Worm (Caenorhabditis elegans) whole organism, midembryonic: Measurements from ENCODE around the gene evl-18.

Experiments
- T22C8.4 ChIP-seq: fragments of 200-800 bp; sonication (Bioruptor generic); IDR thresholded peaks from 2 replicates; pipeline ENCODE4 v1.3.6; 2022; ENCODE audit warnings: missing genetic modification characterization, missing compliant biosample characterization
- cog-1 ChIP-seq: sonication (generic microtip); optimal IDR thresholded peaks from 2 replicates; lab custom pipeline; 2016; ENCODE audit warnings: missing genetic modification characterization, missing compliant biosample characterization
- flt-1 ChIP-seq: fragments of 200-800 bp; sonication (Bioruptor generic); IDR thresholded peaks from 2 replicates; pipeline ENCODE4 v1.3.6; 2022; ENCODE audit warnings: missing genetic modification characterization, missing compliant biosample characterization
- klf-2 ChIP-seq: fragments of 200-800 bp; sonication (Bioruptor generic); conservative IDR thresholded peaks from 2 replicates; pipeline ENCODE4 v1.3.6; 2022; ENCODE audit warnings: missing genetic modification reagents, missing genetic modification characterization, missing compliant biosample characterization
- med-1 ChIP-seq: sonication (generic microtip); optimal IDR thresholded peaks from 2 replicates; lab custom pipeline; 2017; ENCODE audit warnings: missing genetic modification characterization, mild to moderate bottlenecking, missing compliant biosample characterization, antibody characterized with exemption, missing genetic modification reagents; ENCODE audit not compliant: insufficient read depth

ce11 chrIII:3743367-3743766, 8.5 kb upstream of the evl-18 start:
- TF ChIP-seq cog-1 (tag; lab: Kevin White, UChicago) (no peak), T22C8.4 (GFP tag; lab: Robert Waterston, UW) (no peak), klf-2 (GFP tag; lab: Robert Waterston, UW) (no peak), flt-1 (no peak), med-1 (GFP tag; lab: Kevin White, UChicago) (no peak)
